Fruit fly (Drosophila melanogaster): Measurements from ENCODE around the gene CG33768.

- TF ChIP-seq gl (tag; optimal IDR thresholded peaks at IDR 0.05) (no peak), CG9948 (tag; optimal IDR thresholded peaks at IDR 0.05) (no peak), D1 (tag; optimal IDR thresholded peaks at IDR 0.05) (no peak), CG4496 (GFP tag; IDR thresholded peaks at IDR 0.05) (no peak), rn (GFP tag; IDR thresholded peaks at IDR 0.05) (no peak), Pif1A (GFP tag; optimal IDR thresholded peaks at IDR 0.05) (no peak), Pif1B (GFP tag; optimal IDR thresholded peaks at IDR 0.05) (no peak), CG13204 (GFP tag; optimal IDR thresholded peaks at IDR 0.05) (no peak)
Observed at dm6 chr3L:22693712-22694111, 46.7 kb downstream of the CG33768 start, which contains the start of the genes CG12546 and CG14453.

All from whole organism, pupa.